Fruit fly (Drosophila melanogaster) whole organism, adult: ENCODE data around the gene CG32847.
A peak's percentile ranks its signal among the peaks of the same experiment; 100 is the strongest.

Source experiments
- CG11617 ChIP-seq: fragments of 200-800 bp; sonication (Bioruptor generic); optimal IDR thresholded peaks from 2 replicates; lab custom pipeline; 2017; ENCODE audit warnings: mild to moderate bottlenecking, missing biosample characterization, missing genetic modification reagents, missing genetic modification characterization
- CG12768 ChIP-seq: fragments of 200-800 bp; sonication (Bioruptor generic); optimal IDR thresholded peaks from 2 replicates; lab custom pipeline; 2017; ENCODE audit warnings: missing biosample characterization, missing genetic modification characterization, mild to moderate bottlenecking, moderate library complexity, missing genetic modification reagents
- CG14711 ChIP-seq: fragments of 200-800 bp; sonication (Bioruptor generic); optimal IDR thresholded peaks from 2 replicates; lab custom pipeline; 2018; ENCODE audit warnings: missing biosample characterization, mild to moderate bottlenecking, missing genetic modification characterization, moderate library complexity
- CG1620 ChIP-seq: fragments of 200-800 bp; sonication (Bioruptor generic); optimal IDR thresholded peaks from 2 replicates; lab custom pipeline; 2016; ENCODE audit warnings: missing biosample characterization, missing genetic modification characterization
- CG33017 ChIP-seq: fragments of 200-800 bp; sonication (Bioruptor generic); optimal IDR thresholded peaks from 2 replicates; lab custom pipeline; 2018; ENCODE audit warnings: missing biosample characterization, mild to moderate bottlenecking, missing genetic modification characterization, moderate library complexity
- CG5204 ChIP-seq: fragments of 200-800 bp; sonication (Bioruptor generic); optimal IDR thresholded peaks from 2 replicates; lab custom pipeline; 2016; ENCODE audit warnings: missing biosample characterization, missing genetic modification characterization
- CG7045 ChIP-seq: fragments of 200-800 bp; sonication (Bioruptor generic); optimal IDR thresholded peaks from 2 replicates; lab custom pipeline; 2017; ENCODE audit warnings: missing biosample characterization, mild to moderate bottlenecking, missing genetic modification characterization
- CG7101 ChIP-seq: fragments of 200-800 bp; sonication (Bioruptor generic); optimal IDR thresholded peaks from 2 replicates; lab custom pipeline; 2018; ENCODE audit warnings: missing biosample characterization, mild to moderate bottlenecking, missing genetic modification characterization, moderate library complexity
- Clk ChIP-seq: fragments of 200-800 bp; sonication (Bioruptor generic); optimal IDR thresholded peaks from 2 replicates; lab custom pipeline; 2017; ENCODE audit warnings: missing biosample characterization, missing genetic modification characterization
- Crg-1 ChIP-seq: fragments of 200-800 bp; sonication (Bioruptor generic); optimal IDR thresholded peaks from 2 replicates; lab custom pipeline; 2016; ENCODE audit warnings: missing biosample characterization, missing genetic modification characterization
- Hr96 ChIP-seq: fragments of 200-800 bp; sonication (Bioruptor generic); optimal IDR thresholded peaks from 2 replicates; lab custom pipeline; 2016; ENCODE audit warnings: missing biosample characterization, missing genetic modification characterization
- Mnt ChIP-seq: fragments of 200-800 bp; sonication (Bioruptor generic); optimal IDR thresholded peaks from 2 replicates; lab custom pipeline; 2016; ENCODE audit warnings: missing biosample characterization, mild to moderate bottlenecking, missing genetic modification characterization
- bab1 ChIP-seq: fragments of 200-800 bp; sonication (Bioruptor generic); optimal IDR thresholded peaks from 3 replicates; lab custom pipeline; 2019; ENCODE audit warnings: missing biosample characterization, mild to moderate bottlenecking, missing genetic modification characterization, moderate library complexity
- cic ChIP-seq: fragments of 200-800 bp; sonication (Bioruptor generic); optimal IDR thresholded peaks from 2 replicates; lab custom pipeline; 2017; ENCODE audit warnings: missing biosample characterization, mild to moderate bottlenecking, missing genetic modification characterization, moderate library complexity
- cnc ChIP-seq, 2 experiments: fragments of >200 bp; optimal IDR thresholded peaks; 2 replicates each; lab custom pipeline; 2017
- kay ChIP-seq: fragments of 200-800 bp; sonication (Bioruptor generic); peaks from one replicate; lab custom pipeline; 2016; ENCODE audit warnings: missing biosample characterization, missing genetic modification characterization, borderline replicate concordance
- ovo ChIP-seq: fragments of 200-800 bp; sonication (Bioruptor generic); optimal IDR thresholded peaks from 2 replicates; lab custom pipeline; 2016; ENCODE audit warnings: missing biosample characterization, missing genetic modification characterization
- pad ChIP-seq: fragments of 200-800 bp; sonication (Bioruptor generic); optimal IDR thresholded peaks from 3 replicates; lab custom pipeline; 2017; ENCODE audit warnings: missing biosample characterization, missing genetic modification characterization, mild to moderate bottlenecking, moderate library complexity, missing genetic modification reagents
- tj ChIP-seq: fragments of 200-800 bp; sonication (Bioruptor generic); optimal IDR thresholded peaks from 3 replicates; lab custom pipeline; 2017; ENCODE audit warnings: missing biosample characterization, mild to moderate bottlenecking, missing genetic modification characterization, moderate library complexity
- toe ChIP-seq: fragments of 200-800 bp; sonication (Bioruptor generic); optimal IDR thresholded peaks from 2 replicates; lab custom pipeline; 2016; ENCODE audit warnings: missing biosample characterization, missing genetic modification characterization

CG32847 gene

DNA sequence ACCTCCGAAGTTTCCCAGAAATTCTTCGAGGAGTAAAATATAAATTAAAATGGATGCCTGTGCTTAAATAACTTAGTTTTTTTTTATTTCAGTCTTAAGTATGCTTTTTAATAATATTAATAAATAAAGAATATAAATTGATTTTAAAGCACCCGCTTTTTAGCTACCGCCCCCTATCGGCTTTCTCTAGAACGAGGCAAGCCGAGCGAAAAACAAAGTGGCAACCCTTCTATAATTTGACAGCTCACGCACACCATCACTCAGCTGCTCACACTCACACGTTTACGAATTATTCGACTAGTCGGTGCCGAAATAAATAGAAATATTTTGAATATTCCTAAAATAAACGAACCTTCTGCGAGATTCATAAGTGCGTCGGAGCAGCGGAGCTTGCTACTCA lies 40.2 kb downstream of the CG32847 start, which contains the start of gene CG6878:
Gene CG6878, plus strand, starts transcription at position 269 of the 400 bp plus-strand sequence.
- TF ChIP-seq Hr96 (GFP tag; lab: Kevin White, UChicago), result no peak
- TF ChIP-seq CG11617 (GFP tag; lab: Kevin White, UChicago), result no peak
- no peak for TF ChIP-seq CG5204
- TF ChIP-seq cic (GFP tag; lab: Kevin White, UChicago), result no peak
- TF ChIP-seq CG7045 (GFP tag; lab: Kevin White, UChicago), result no peak
- TF ChIP-seq CG12768 (GFP tag; lab: Kevin White, UChicago), result no peak
- TF ChIP-seq toe (GFP tag; lab: Kevin White, UChicago), result no peak
- no peak for TF ChIP-seq CG14711
- TF ChIP-seq Clk (GFP tag; lab: Kevin White, UChicago), result no peak
- TF ChIP-seq bab1 (GFP tag; lab: Kevin White, UChicago), result peak; percentile 44
- TF ChIP-seq CG1620 (GFP tag; lab: Kevin White, UChicago), result no peak
- no peak for TF ChIP-seq tj (GFP tag; lab: Kevin White, UChicago)
- TF ChIP-seq pad, result no peak
- no peak for TF ChIP-seq ovo (GFP tag; lab: Kevin White, UChicago)
- TF ChIP-seq Crg-1, result no peak
- TF ChIP-seq kay (GFP tag; lab: Kevin White, UChicago), result no peak
- no peak for TF ChIP-seq CG33017 (tag; lab: Kevin White, UChicago)
- TF ChIP-seq cnc (optimal IDR thresholded peaks at IDR 0.05; lab: Kevin White, UChicago), result no peak
- TF ChIP-seq CG7101 (tag; lab: Kevin White, UChicago), result peak; percentile 42
- peak; percentile 56 for TF ChIP-seq Mnt (GFP tag; lab: Kevin White, UChicago)

DNA sequence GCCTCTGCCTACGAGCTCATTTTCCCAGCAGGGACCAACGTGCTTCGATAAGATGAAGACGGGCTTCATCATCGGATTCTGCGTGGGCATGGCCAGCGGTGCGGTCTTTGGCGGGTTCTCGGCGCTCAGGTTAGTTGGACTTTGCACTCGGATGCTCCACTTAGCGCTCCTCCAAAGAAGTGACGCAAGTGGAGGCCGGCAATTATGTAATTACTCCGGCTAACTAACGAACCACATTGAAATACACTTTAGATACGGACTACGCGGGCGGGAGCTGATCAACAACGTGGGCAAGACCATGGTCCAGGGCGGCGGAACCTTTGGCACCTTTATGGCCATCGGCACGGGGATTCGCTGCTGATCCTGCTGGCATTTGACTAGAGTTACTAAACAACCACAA lies 40.6 kb downstream of the CG32847 start:
- TF ChIP-seq CG14711 (no peak), tj (GFP tag; lab: Kevin White, UChicago) (no peak), CG5204 (no peak), CG33017 (tag; lab: Kevin White, UChicago) (no peak), CG1620 (GFP tag; lab: Kevin White, UChicago) (no peak), CG7045 (GFP tag; lab: Kevin White, UChicago) (no peak), Crg-1 (no peak), Mnt (GFP tag; lab: Kevin White, UChicago) (no peak), CG7101 (tag; lab: Kevin White, UChicago) (no peak), pad (no peak), Clk (GFP tag; lab: Kevin White, UChicago) (no peak), bab1 (GFP tag; lab: Kevin White, UChicago) (no peak), kay (GFP tag; lab: Kevin White, UChicago) (no peak), CG11617 (GFP tag; lab: Kevin White, UChicago) (no peak), ovo (GFP tag; lab: Kevin White, UChicago) (no peak), toe (GFP tag; lab: Kevin White, UChicago) (no peak), cnc (optimal IDR thresholded peaks at IDR 0.05; lab: Kevin White, UChicago) (no peak), Hr96 (GFP tag; lab: Kevin White, UChicago) (no peak), cic (GFP tag; lab: Kevin White, UChicago) (no peak)

DNA sequence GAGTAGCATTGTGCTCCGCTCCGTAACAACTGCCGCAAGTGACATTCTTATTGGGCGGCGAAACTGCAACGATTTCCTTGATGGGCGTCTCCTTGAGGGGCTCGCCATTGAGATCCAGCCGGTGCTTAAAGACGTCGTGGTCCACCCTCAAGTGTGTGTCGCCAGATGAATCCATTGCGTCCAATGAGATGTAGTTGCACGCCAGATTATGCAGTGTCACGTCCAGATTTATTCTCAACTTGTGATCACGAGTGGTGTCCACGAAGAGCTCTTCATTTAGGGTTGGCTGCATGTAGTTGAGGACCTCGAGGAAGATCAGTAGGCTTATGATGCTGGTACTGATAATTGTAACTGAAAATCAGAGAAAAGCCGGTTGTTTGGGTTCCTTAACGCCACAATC lies 41.6 kb downstream of the CG32847 start:
- no peak for TF ChIP-seq CG7101 (tag; lab: Kevin White, UChicago)
- no peak for TF ChIP-seq CG14711
- TF ChIP-seq CG12768 (GFP tag; lab: Kevin White, UChicago), result no peak
- TF ChIP-seq Mnt (GFP tag; lab: Kevin White, UChicago), result no peak
- peak; percentile 60 to 79 for TF ChIP-seq cnc (optimal IDR thresholded peaks at IDR 0.05; lab: Kevin White, UChicago)
- no peak for TF ChIP-seq kay (GFP tag; lab: Kevin White, UChicago)

DNA sequence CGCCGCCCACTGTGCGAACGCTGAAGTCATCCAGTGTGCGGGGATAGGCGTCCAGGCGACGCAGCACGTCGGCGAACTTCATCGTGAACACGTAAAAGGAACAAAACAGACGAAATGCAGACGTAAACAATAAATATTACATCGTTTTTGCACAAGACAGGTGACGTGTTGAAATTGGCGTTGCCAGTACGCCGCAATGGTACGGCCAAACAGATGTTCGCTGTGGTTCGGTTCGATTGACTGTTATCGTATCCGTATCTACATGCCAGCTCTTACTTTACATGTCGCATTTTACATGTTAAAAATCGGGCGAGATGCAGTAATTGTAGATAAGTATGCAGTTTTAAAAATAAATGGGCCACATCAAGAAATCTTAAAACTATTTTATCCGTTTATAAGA lies 42.0 kb downstream of the CG32847 start, which contains the start of gene CG7011:
Gene CG7011, minus strand, starts transcription at position 215 of the 400 bp plus-strand sequence.
- TF ChIP-seq CG7045 (GFP tag; lab: Kevin White, UChicago) (no peak), cic (GFP tag; lab: Kevin White, UChicago) (no peak), tj (GFP tag; lab: Kevin White, UChicago) (peak; percentile 74), CG33017 (tag; lab: Kevin White, UChicago) (no peak), cnc (optimal IDR thresholded peaks at IDR 0.05; lab: Kevin White, UChicago) (peak in 1 of 2 experiments; percentile 21)

DNA sequence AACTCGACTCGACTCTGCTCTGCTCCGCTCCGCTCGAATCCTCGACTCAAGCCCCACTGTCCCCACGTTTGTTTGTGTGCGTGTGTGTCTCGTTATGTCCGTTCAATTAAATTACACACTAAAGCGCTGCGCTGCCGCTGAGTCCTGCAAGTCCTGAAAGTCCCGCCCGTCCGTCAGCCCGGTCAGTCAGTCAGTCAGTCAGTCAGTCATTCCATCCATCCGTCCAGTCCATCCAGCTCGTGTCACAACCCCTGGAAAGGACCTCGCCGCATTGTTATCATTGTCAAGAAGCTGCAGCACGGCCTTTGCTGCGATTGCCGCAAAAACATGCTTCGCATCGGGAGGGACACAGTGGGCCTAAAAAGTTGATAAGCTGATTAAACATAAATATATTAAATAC lies 47.6 kb downstream of the CG32847 start:
- TF ChIP-seq toe (GFP tag; lab: Kevin White, UChicago), result no peak
- no peak for TF ChIP-seq CG1620 (GFP tag; lab: Kevin White, UChicago)
- TF ChIP-seq CG14711, result no peak
- no peak for TF ChIP-seq bab1 (GFP tag; lab: Kevin White, UChicago)
- TF ChIP-seq pad, result no peak
- TF ChIP-seq ovo (GFP tag; lab: Kevin White, UChicago), result no peak
- TF ChIP-seq CG7101 (tag; lab: Kevin White, UChicago), result no peak
- TF ChIP-seq CG7045 (GFP tag; lab: Kevin White, UChicago), result no peak
- no peak for TF ChIP-seq Crg-1
- TF ChIP-seq Mnt (GFP tag; lab: Kevin White, UChicago), result no peak
- TF ChIP-seq cnc (optimal IDR thresholded peaks at IDR 0.05; lab: Kevin White, UChicago), result no peak
- TF ChIP-seq CG5204, result no peak

DNA sequence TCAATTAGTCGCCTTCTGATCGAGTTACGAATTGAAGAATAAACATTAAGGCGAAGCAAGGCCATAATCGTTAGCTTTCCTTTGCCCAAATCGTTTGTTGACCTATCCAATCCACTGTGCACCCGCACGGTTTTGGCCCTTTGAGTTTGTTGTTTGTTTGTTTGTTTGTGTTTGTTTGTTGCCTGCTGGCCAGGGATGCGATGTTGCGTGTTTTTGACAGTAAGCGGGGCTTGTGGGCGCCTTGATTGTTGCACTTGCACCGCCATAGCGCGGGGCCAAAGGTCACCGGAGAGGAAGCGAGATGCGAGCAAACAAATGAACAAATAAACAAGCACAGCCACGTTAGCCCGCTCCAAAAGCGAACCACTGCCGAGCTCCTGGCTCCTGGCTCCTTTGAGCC lies 48.4 kb downstream of the CG32847 start:
- TF ChIP-seq CG14711 (no peak), CG12768 (GFP tag; lab: Kevin White, UChicago) (no peak), CG1620 (GFP tag; lab: Kevin White, UChicago) (no peak), pad (no peak), Hr96 (GFP tag; lab: Kevin White, UChicago) (no peak), CG5204 (no peak), CG7045 (GFP tag; lab: Kevin White, UChicago) (no peak), tj (GFP tag; lab: Kevin White, UChicago) (no peak), cnc (optimal IDR thresholded peaks at IDR 0.05; lab: Kevin White, UChicago) (no peak), CG7101 (tag; lab: Kevin White, UChicago) (no peak)
